Worm (Caenorhabditis elegans): ENCODE measurements around the gene pcyt-1.

DNA sequence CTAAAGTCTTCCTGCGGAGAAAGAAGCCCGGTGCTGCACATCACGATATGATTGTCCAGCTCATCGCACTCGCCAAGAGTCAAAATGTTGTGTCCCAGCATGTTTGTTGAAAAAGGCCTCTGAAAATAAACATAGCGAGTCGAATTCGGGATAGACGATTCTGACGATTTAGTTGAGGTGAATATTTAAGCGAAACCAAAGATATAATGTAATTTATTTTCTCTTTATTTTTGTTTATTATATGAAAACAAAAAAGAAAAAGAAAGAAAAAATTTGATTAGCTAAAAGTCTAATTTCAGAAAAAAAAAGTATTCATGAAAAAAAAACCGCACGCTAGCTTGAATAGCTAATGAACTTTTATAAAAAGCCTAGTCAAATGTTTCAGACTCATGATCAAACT is 39.5 kb upstream of the pcyt-1 start, which contains the start of gene ceh-14:
- no peak for TF ChIP-seq him-1 (tag; optimal IDR thresholded peaks at IDR 0.05)
- TF ChIP-seq egrh-3 (GFP tag; IDR thresholded peaks at IDR 0.05): no peak
- TF ChIP-seq ceh-100 (GFP tag; IDR thresholded peaks at IDR 0.05): no peak
- no peak for TF ChIP-seq T26A5.8 (tag; optimal IDR thresholded peaks at IDR 0.05)

All from whole organism, young adult.